Fruit fly (Drosophila melanogaster) whole organism, embryonic: Measurements from ENCODE around the gene CG6912.

Experiments used
- Atf6 ChIP-seq: fragments of 200-800 bp; sonication (Bioruptor generic); IDR thresholded peaks from 2 replicates; pipeline ENCODE4 v1.3.6; 2022; ENCODE audit warnings: missing biosample characterization, missing genetic modification characterization
- BEAF-32 ChIP-seq: fragments of 200-800 bp; sonication (Bioruptor generic); optimal IDR thresholded peaks from 3 replicates; lab custom pipeline; 2017; ENCODE audit warnings: missing biosample characterization, missing genetic modification characterization, mild to moderate bottlenecking, moderate library complexity, missing genetic modification reagents
- Bdp1 ChIP-seq: fragments of 200-800 bp; sonication (Bioruptor generic); optimal IDR thresholded peaks from 3 replicates; lab custom pipeline; 2016; ENCODE audit warnings: missing biosample characterization, missing genetic modification characterization
- CG10431 ChIP-seq: fragments of 200-800 bp; sonication (Bioruptor generic); optimal IDR thresholded peaks from 3 replicates; lab custom pipeline; 2018; ENCODE audit warnings: missing biosample characterization, mild to moderate bottlenecking, missing genetic modification characterization
- CG10979 ChIP-seq: fragments of 200-800 bp; sonication (Bioruptor generic); optimal IDR thresholded peaks from 2 replicates; lab custom pipeline; 2018; ENCODE audit warnings: missing biosample characterization, mild to moderate bottlenecking, missing genetic modification characterization, moderate library complexity
- CG12769 ChIP-seq: fragments of 200-800 bp; sonication (Bioruptor generic); optimal IDR thresholded peaks from 2 replicates; lab custom pipeline; 2019; ENCODE audit warnings: missing biosample characterization, mild to moderate bottlenecking, missing genetic modification characterization, moderate library complexity
- CG12942 ChIP-seq: fragments of 200-800 bp; sonication (Bioruptor generic); optimal IDR thresholded peaks from 3 replicates; lab custom pipeline; 2016; ENCODE audit warnings: missing biosample characterization, missing genetic modification characterization
- CG14860 ChIP-seq: fragments of 200-800 bp; sonication (Bioruptor generic); IDR thresholded peaks from 3 replicates; pipeline ENCODE4 v1.3.6; 2022; ENCODE audit warnings: missing biosample characterization, missing genetic modification characterization; ENCODE audit not compliant: partially characterized antibody
- CG1603 ChIP-seq: fragments of 200-800 bp; sonication (Bioruptor generic); optimal IDR thresholded peaks from 2 replicates; lab custom pipeline; 2019; ENCODE audit warnings: missing biosample characterization, mild to moderate bottlenecking, missing genetic modification characterization, moderate library complexity
- CG17186 ChIP-seq: fragments of 200-800 bp; sonication (Bioruptor generic); optimal IDR thresholded peaks from 3 replicates; lab custom pipeline; 2017; ENCODE audit warnings: missing biosample characterization, missing genetic modification reagents, missing genetic modification characterization
- CG17359 ChIP-seq: fragments of 200-800 bp; sonication (Bioruptor generic); optimal IDR thresholded peaks from 3 replicates; lab custom pipeline; 2018; ENCODE audit warnings: missing biosample characterization, mild to moderate bottlenecking, missing genetic modification characterization, moderate library complexity
- CG30403 ChIP-seq: fragments of 200-800 bp; sonication (Bioruptor generic); optimal IDR thresholded peaks from 3 replicates; lab custom pipeline; 2016; ENCODE audit warnings: missing biosample characterization, missing genetic modification characterization
- CG31441 ChIP-seq: fragments of 200-800 bp; sonication (Bioruptor generic); IDR thresholded peaks from 2 replicates; pipeline ENCODE4 v1.3.6; 2022; ENCODE audit warnings: missing biosample characterization, missing genetic modification characterization
- CG33557 ChIP-seq: fragments of 200-800 bp; sonication (Bioruptor generic); optimal IDR thresholded peaks from 2 replicates; lab custom pipeline; 2019; ENCODE audit warnings: missing biosample characterization, mild to moderate bottlenecking, missing genetic modification characterization, moderate library complexity
- CG34224 ChIP-seq: fragments of 200-800 bp; sonication (Bioruptor generic); IDR thresholded peaks from 3 replicates; pipeline ENCODE4 v1.3.6; 2022; ENCODE audit warnings: missing biosample characterization, missing genetic modification characterization; ENCODE audit not compliant: partially characterized antibody
- CG34422 ChIP-seq: fragments of 200-800 bp; sonication (Bioruptor generic); IDR thresholded peaks from 3 replicates; pipeline ENCODE4 v1.3.6; 2022; ENCODE audit warnings: missing biosample characterization, missing genetic modification characterization
- CG6175 ChIP-seq: fragments of 200-800 bp; sonication (Bioruptor generic); IDR thresholded peaks from 3 replicates; pipeline ENCODE4 v1.3.6; 2022; ENCODE audit warnings: missing biosample characterization, missing genetic modification characterization
- CG7271 ChIP-seq: fragments of 200-800 bp; sonication (Bioruptor generic); optimal IDR thresholded peaks from 2 replicates; lab custom pipeline; 2018; ENCODE audit warnings: missing biosample characterization, mild to moderate bottlenecking, missing genetic modification characterization, moderate library complexity
- CG8924 ChIP-seq: fragments of 200-800 bp; optimal IDR thresholded peaks from 3 replicates; lab custom pipeline; 2019; ENCODE audit warnings: missing biosample characterization, mild to moderate bottlenecking, missing genetic modification characterization, moderate library complexity
- CG9215 ChIP-seq: fragments of 200-800 bp; sonication (Bioruptor generic); IDR thresholded peaks from 2 replicates; pipeline ENCODE4 v1.3.6; 2022; ENCODE audit warnings: missing biosample characterization, missing genetic modification characterization
- Fer1 ChIP-seq: fragments of 200-800 bp; sonication (Bioruptor generic); optimal IDR thresholded peaks from 2 replicates; lab custom pipeline; 2017; ENCODE audit warnings: missing biosample characterization, mild to moderate bottlenecking, missing genetic modification characterization
- HLH3B ChIP-seq: fragments of 200-800 bp; sonication (Bioruptor generic); IDR thresholded peaks from 2 replicates; pipeline ENCODE4 v1.3.6; 2022; ENCODE audit warnings: missing biosample characterization, missing genetic modification characterization
- Myb ChIP-seq: fragments of 200-800 bp; sonication (Bioruptor generic); optimal IDR thresholded peaks from 2 replicates; lab custom pipeline; 2016; ENCODE audit warnings: missing biosample characterization, missing genetic modification characterization
- Neu2 ChIP-seq: fragments of 200-800 bp; sonication (Bioruptor generic); optimal IDR thresholded peaks from 3 replicates; lab custom pipeline; 2016; ENCODE audit warnings: missing biosample characterization, missing genetic modification characterization, borderline replicate concordance
- Opbp ChIP-seq: fragments of 200-800 bp; sonication (Bioruptor generic); IDR thresholded peaks from 3 replicates; pipeline ENCODE4 v1.3.6; 2022; ENCODE audit warnings: missing biosample characterization, missing genetic modification characterization; ENCODE audit not compliant: partially characterized antibody
- Rfx ChIP-seq: fragments of 200-800 bp; sonication (Bioruptor generic); IDR thresholded peaks from 2 replicates; pipeline ENCODE4 v1.3.6; 2022; ENCODE audit warnings: missing biosample characterization, missing genetic modification characterization
- Tbp ChIP-seq: fragments of >200 bp; optimal IDR thresholded peaks from 2 replicates; lab custom pipeline; 2018; ENCODE audit warnings: missing biosample characterization, missing genetic modification characterization
- Xbp1 ChIP-seq: fragments of 200-800 bp; sonication (Bioruptor generic); optimal IDR thresholded peaks from 3 replicates; lab custom pipeline; 2016; ENCODE audit warnings: missing biosample characterization, mild to moderate bottlenecking, missing genetic modification characterization
- Xrp1 ChIP-seq: fragments of 200-800 bp; sonication (Bioruptor generic); IDR thresholded peaks from 2 replicates; pipeline ENCODE4 v1.3.6; 2022; ENCODE audit warnings: missing biosample characterization, missing genetic modification characterization
- aop ChIP-seq: fragments of 200-800 bp; sonication (Bioruptor generic); IDR thresholded peaks from 2 replicates; pipeline ENCODE4 v1.3.6; 2022; ENCODE audit warnings: missing biosample characterization, missing genetic modification characterization
- ash1 ChIP-seq: fragments of 200-800 bp; sonication (Bioruptor generic); optimal IDR thresholded peaks from 2 replicates; lab custom pipeline; 2018; ENCODE audit warnings: missing biosample characterization, mild to moderate bottlenecking, missing genetic modification characterization
- ato ChIP-seq: fragments of 200-800 bp; sonication (Bioruptor generic); IDR thresholded peaks from 2 replicates; pipeline ENCODE4 v1.3.6; 2022; ENCODE audit warnings: missing biosample characterization, missing genetic modification characterization; ENCODE audit not compliant: partially characterized antibody
- az2 ChIP-seq: fragments of 200-800 bp; sonication (Bioruptor generic); optimal IDR thresholded peaks from 3 replicates; lab custom pipeline; 2016; ENCODE audit warnings: missing biosample characterization, missing genetic modification characterization
- bcd ChIP-seq: fragments of 200-800 bp; sonication (Bioruptor generic); optimal IDR thresholded peaks from 2 replicates; lab custom pipeline; 2017; ENCODE audit warnings: missing biosample characterization, mild to moderate bottlenecking, missing genetic modification characterization
- bigmax ChIP-seq: fragments of 200-800 bp; sonication (Bioruptor generic); optimal IDR thresholded peaks from 2 replicates; lab custom pipeline; 2018; ENCODE audit warnings: missing biosample characterization, mild to moderate bottlenecking, missing genetic modification characterization
- bowl ChIP-seq: fragments of 200-800 bp; sonication (Bioruptor generic); IDR thresholded peaks from 2 replicates; pipeline ENCODE4 v1.3.6; 2022; ENCODE audit warnings: missing biosample characterization, missing genetic modification characterization
- eyg ChIP-seq: fragments of 200-800 bp; sonication (Bioruptor generic); optimal IDR thresholded peaks from 3 replicates; lab custom pipeline; 2016; ENCODE audit warnings: missing biosample characterization, missing genetic modification characterization
- fd3F ChIP-seq: fragments of 200-800 bp; sonication (Bioruptor generic); optimal IDR thresholded peaks from 2 replicates; lab custom pipeline; 2018; ENCODE audit warnings: missing biosample characterization, mild to moderate bottlenecking, missing genetic modification characterization, moderate library complexity
- ham ChIP-seq: fragments of 200-800 bp; sonication (Bioruptor generic); IDR thresholded peaks from 2 replicates; pipeline ENCODE4 v1.3.6; 2022; ENCODE audit warnings: missing biosample characterization, missing genetic modification characterization
- lab ChIP-seq: fragments of 200-800 bp; sonication (Bioruptor generic); optimal IDR thresholded peaks from 3 replicates; lab custom pipeline; 2017; ENCODE audit warnings: missing biosample characterization, missing genetic modification characterization, mild to moderate bottlenecking, moderate library complexity, missing genetic modification reagents
- maf-S ChIP-seq: fragments of 200-800 bp; sonication (Bioruptor generic); optimal IDR thresholded peaks from 2 replicates; lab custom pipeline; 2016; ENCODE audit warnings: missing biosample characterization, missing genetic modification characterization
- pan ChIP-seq, 4 experiments: fragments of >200 bp in 3 of 4; fragments of 200-800 bp in 1 of 4; sonication (Bioruptor generic) in 1 of 4; optimal IDR thresholded peaks in 3 of 4; IDR thresholded peaks in 1 of 4; 2 replicates each; pipeline versions ENCODE4 v1.3.6 to Lab custom; 2017 to 2022; ENCODE audit warnings: missing biosample characterization in 2 of 4, missing genetic modification characterization in 2 of 4, mixed read lengths in 1 of 4
- pnt ChIP-seq: fragments of 200-800 bp; sonication (Bioruptor generic); optimal IDR thresholded peaks from 3 replicates; lab custom pipeline; 2016; ENCODE audit warnings: missing biosample characterization, missing genetic modification characterization
- row ChIP-seq: fragments of 200-800 bp; sonication (Bioruptor generic); IDR thresholded peaks from 3 replicates; pipeline ENCODE4 v1.3.6; 2022; ENCODE audit warnings: missing biosample characterization, missing genetic modification characterization
- sob ChIP-seq: fragments of 200-800 bp; sonication (Bioruptor generic); IDR thresholded peaks from 2 replicates; pipeline ENCODE4 v1.3.6; 2022; ENCODE audit warnings: missing biosample characterization, missing genetic modification characterization
- sqz ChIP-seq: fragments of 200-800 bp; sonication (Bioruptor generic); optimal IDR thresholded peaks from 3 replicates; lab custom pipeline; 2018; ENCODE audit warnings: missing biosample characterization, mild to moderate bottlenecking, missing genetic modification characterization
- ssp ChIP-seq: fragments of 200-800 bp; sonication (Bioruptor generic); IDR thresholded peaks from 2 replicates; pipeline ENCODE4 v1.3.6; 2022; ENCODE audit warnings: missing biosample characterization, missing genetic modification characterization
- sug ChIP-seq: fragments of 200-800 bp; optimal IDR thresholded peaks from 2 replicates; lab custom pipeline; 2019; ENCODE audit warnings: missing biosample characterization, mild to moderate bottlenecking, missing genetic modification characterization, moderate library complexity
- z ChIP-seq: fragments of 200-800 bp; sonication (Bioruptor generic); IDR thresholded peaks from 3 replicates; pipeline ENCODE4 v1.3.6; 2022; ENCODE audit warnings: missing biosample characterization, missing genetic modification characterization

The CG6912 gene

DNA sequence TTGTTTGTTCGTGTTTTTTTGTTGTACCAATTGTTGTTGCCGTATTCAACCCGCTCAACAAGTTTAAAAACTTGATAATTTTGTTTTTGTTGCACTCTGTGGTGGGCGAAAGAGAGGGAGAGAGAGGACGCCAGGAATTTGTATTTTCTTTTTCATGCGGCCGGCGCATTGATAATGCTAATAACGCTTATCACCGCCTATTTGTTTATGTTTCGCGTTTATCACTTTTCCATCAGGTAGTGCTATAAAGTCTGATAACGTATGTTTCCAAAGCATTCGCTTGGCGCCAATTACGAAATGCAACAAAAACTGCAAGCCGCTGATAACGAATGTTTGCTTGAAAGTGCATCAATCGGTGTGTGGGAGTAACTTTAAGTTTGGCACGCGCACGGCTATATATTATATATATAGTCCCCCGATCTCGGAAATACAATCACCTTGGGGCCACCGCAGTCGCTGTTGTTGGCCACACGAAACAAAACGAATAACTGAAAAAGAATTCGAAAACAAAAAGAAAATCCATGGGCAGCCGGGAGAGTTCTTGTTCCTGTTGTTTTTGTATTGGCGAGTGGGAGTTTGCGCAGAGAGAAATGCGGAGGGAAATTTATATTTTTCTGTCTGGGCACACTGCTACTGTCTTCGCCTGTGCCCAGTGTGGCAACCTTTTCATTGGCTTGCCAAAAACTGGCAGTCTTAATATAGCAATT lies 10.4 kb upstream of the CG6912 start, which contains the start of gene Glys (continued):
- TF ChIP-seq az2 (GFP tag; lab: Kevin White, UChicago) = no peak
- TF ChIP-seq CG8924 (tag; lab: Kevin White, UChicago) = peak; percentile 3
- TF ChIP-seq Xrp1 (GFP tag; lab: Robert Waterston, UW) = no peak
- TF ChIP-seq CG6175 (GFP tag; lab: Robert Waterston, UW) = no peak
- no peak for TF ChIP-seq CG31441 (GFP tag; lab: Robert Waterston, UW)
- TF ChIP-seq CG34224 (GFP tag; lab: Robert Waterston, UW) = 0 out of 3 replicates have a peak, but pooled peaks have one; percentile 4
- TF ChIP-seq Opbp (GFP tag; lab: Robert Waterston, UW) = peak; percentile 63; the same call in 2 of the 3 replicates
- 0 out of 2 replicates have a peak, but pooled peaks have one; percentile 27 for TF ChIP-seq sob (GFP tag; lab: Robert Waterston, UW)
- no peak for TF ChIP-seq HLH3B (GFP tag; lab: Robert Waterston, UW)
- TF ChIP-seq bcd (GFP tag; lab: Kevin White, UChicago) = no peak
- no peak for TF ChIP-seq CG17359 (tag; lab: Kevin White, UChicago)
- TF ChIP-seq Bdp1 (GFP tag; lab: Kevin White, UChicago) = no peak
- no peak for TF ChIP-seq CG9215 (GFP tag; lab: Robert Waterston, UW)
- TF ChIP-seq pan (optimal IDR thresholded peaks at IDR 0.05; lab: Kevin White, UChicago) = no peak
- no peak for TF ChIP-seq pan (GFP tag; optimal IDR thresholded peaks at IDR 0.05 in 1 of 2, IDR thresholded peaks at IDR 0.05 in 1 of 2)
- no peak for TF ChIP-seq z (GFP tag; lab: Robert Waterston, UW)
- no peak for TF ChIP-seq pnt (GFP tag; lab: Kevin White, UChicago)
- TF ChIP-seq CG7271 (tag; lab: Kevin White, UChicago) = peak; percentile 1
- TF ChIP-seq Tbp (GFP tag; lab: Kevin White, UChicago) = no peak
- TF ChIP-seq sug = peak; percentile 29
- TF ChIP-seq lab = peak; percentile 50
- TF ChIP-seq eyg = no peak
- TF ChIP-seq Myb (GFP tag; lab: Kevin White, UChicago) = peak; percentile 27
- TF ChIP-seq Xbp1 = peak; percentile 20
- no peak; the same call in 1 of the 2 replicates for TF ChIP-seq Rfx (GFP tag; lab: Robert Waterston, UW)
- no peak for TF ChIP-seq ash1 (GFP tag; lab: Kevin White, UChicago)
- no peak for TF ChIP-seq ssp (GFP tag; lab: Robert Waterston, UW)
- no peak for TF ChIP-seq CG30403 (GFP tag; lab: Kevin White, UChicago)
- TF ChIP-seq CG12769 (tag; lab: Kevin White, UChicago) = peak; percentile 96
- TF ChIP-seq bowl (GFP tag; lab: Robert Waterston, UW) = no peak
- no peak for TF ChIP-seq bigmax (GFP tag; lab: Kevin White, UChicago)
- TF ChIP-seq CG1603 (tag; lab: Kevin White, UChicago) = peak; percentile 55
- TF ChIP-seq Fer1 = peak; percentile 24
- no peak for TF ChIP-seq fd3F (GFP tag; lab: Kevin White, UChicago)
- peak; percentile 4 for TF ChIP-seq CG10431 (GFP tag; lab: Kevin White, UChicago)
- peak; percentile 69; the same call in 2 of the 3 replicates for TF ChIP-seq CG34422 (GFP tag; lab: Robert Waterston, UW)
- no peak for TF ChIP-seq CG12942
- TF ChIP-seq BEAF-32 = peak; percentile 41
- TF ChIP-seq maf-S (GFP tag; lab: Kevin White, UChicago) = no peak
- TF ChIP-seq Neu2 (GFP tag; lab: Kevin White, UChicago) = no peak
- peak; percentile 2 for TF ChIP-seq sqz
- TF ChIP-seq row = 0 out of 3 replicates have a peak, but pooled peaks have one; percentile 29
- 0 out of 2 replicates have a peak, but pooled peaks have one; percentile 23 for TF ChIP-seq ato (GFP tag; lab: Robert Waterston, UW)
- TF ChIP-seq aop (GFP tag; lab: Robert Waterston, UW) = no peak
- TF ChIP-seq CG10979 (tag; lab: Kevin White, UChicago) = no peak
- no peak for TF ChIP-seq ham (GFP tag; lab: Robert Waterston, UW)
- peak; percentile 19 for TF ChIP-seq CG17186 (GFP tag; lab: Kevin White, UChicago)
- no peak for TF ChIP-seq Atf6 (GFP tag; lab: Robert Waterston, UW)
- no peak for TF ChIP-seq CG33557 (GFP tag; lab: Kevin White, UChicago)
- 0 out of 3 replicates have a peak, but pooled peaks have one; percentile 40 for TF ChIP-seq CG14860
